Worm (Caenorhabditis elegans): ENCODE data around the gene T14B4.9.

Gene T14B4.9

ce11 chrII:6733718-6734117 lies at the start of gene T14B4.9:
T14B4.9 (minus strand) TSS chrII:6733818.
- no peak for TF ChIP-seq alr-1 (tag; optimal IDR thresholded peaks at IDR 0.05; ENCODE audit: borderline replicate concordance)
- no peak for TF ChIP-seq lsy-2 (tag; optimal IDR thresholded peaks at IDR 0.05)
- no peak for TF ChIP-seq C34B4.2 (tag; optimal IDR thresholded peaks at IDR 0.05)
- TF ChIP-seq ceh-90 (tag; optimal IDR thresholded peaks at IDR 0.05) = no peak
- TF ChIP-seq nhr-12 (tag; optimal IDR thresholded peaks at IDR 0.05) = no peak

- TF ChIP-seq snpc-4 (tag; optimal IDR thresholded peaks at IDR 0.05) (peak; percentile 40), zip-4 (GFP tag; optimal IDR thresholded peaks at IDR 0.05) (peak; percentile 93), elt-3 (tag; optimal IDR thresholded peaks at IDR 0.05) (peak in 1 of 6 experiments; percentile 8), alr-1 (tag; optimal IDR thresholded peaks at IDR 0.05; ENCODE audit: borderline replicate concordance) (no peak), fkh-4 (tag; optimal IDR thresholded peaks at IDR 0.05; ENCODE audit: borderline replicate concordance) (no peak), nhr-28 (tag; optimal IDR thresholded peaks at IDR 0.05) (no peak), nhr-19 (GFP tag; conservative IDR thresholded peaks at IDR 0.05) (no peak; the same call in 1 of the 2 replicates), lin-15B (tag; optimal IDR thresholded peaks at IDR 0.05) (peak; percentile 48), nhr-77 (tag; optimal IDR thresholded peaks at IDR 0.05) (no peak), aly-2 (tag; optimal IDR thresholded peaks at IDR 0.05) (no peak), nhr-85 (tag) (peak; percentile 20), nhr-71 (tag; optimal IDR thresholded peaks at IDR 0.05) (peak; percentile 75), swsn-7 (tag; optimal IDR thresholded peaks at IDR 0.05) (peak; percentile 37), mep-1 (tag; optimal IDR thresholded peaks at IDR 0.05) (peak; percentile 50), ama-1 (optimal IDR thresholded peaks at IDR 0.05) (no peak), tbx-2 (tag; optimal IDR thresholded peaks at IDR 0.05) (peak; percentile 15), lin-35 (GFP tag; optimal IDR thresholded peaks at IDR 0.05) (peak; percentile 32 to 60), hlh-4 (tag; optimal IDR thresholded peaks at IDR 0.05) (no peak), nhr-11 (tag; optimal IDR thresholded peaks at IDR 0.05) (no peak), lir-3 (tag; optimal IDR thresholded peaks at IDR 0.05; ENCODE audit: poor library complexity) (peak; percentile 7), nhr-90 (tag; optimal IDR thresholded peaks at IDR 0.05; ENCODE audit: poor library complexity) (no peak), ets-5 (GFP tag; IDR thresholded peaks at IDR 0.05) (no peak), ceh-82 (tag; optimal IDR thresholded peaks at IDR 0.05) (peak in 1 of 3 experiments; percentile 61), nhr-84 (tag; optimal IDR thresholded peaks at IDR 0.05) (no peak), skn-1 (tag; optimal IDR thresholded peaks at IDR 0.05) (peak; percentile 65), vab-15 (tag; optimal IDR thresholded peaks at IDR 0.05) (no peak), ces-1 (GFP tag; optimal IDR thresholded peaks at IDR 0.05) (no peak), unc-98 (GFP tag; IDR thresholded peaks at IDR 0.05) (no peak), mab-9 (GFP tag; IDR thresholded peaks at IDR 0.05) (no peak), nhr-237 (tag; optimal IDR thresholded peaks at IDR 0.05) (no peak), pag-3 (tag; optimal IDR thresholded peaks at IDR 0.05; ENCODE audit: borderline replicate concordance, insufficient read depth) (no peak), ceh-88 (GFP tag; IDR thresholded peaks at IDR 0.05) (no peak), unc-130 (tag; optimal IDR thresholded peaks at IDR 0.05) (peak; percentile 81), C16A3.4 (tag; optimal IDR thresholded peaks at IDR 0.05) (peak; percentile 36), ztf-4 (tag; optimal IDR thresholded peaks at IDR 0.05) (peak; percentile 36), egl-13 (tag; optimal IDR thresholded peaks at IDR 0.05) (peak; percentile 56), nhr-47 (tag; optimal IDR thresholded peaks at IDR 0.05) (peak; percentile 65), ceh-63 (GFP tag; optimal IDR thresholded peaks at IDR 0.05) (no peak), fos-1 (tag; optimal IDR thresholded peaks at IDR 0.05) (no peak), nhr-12 (tag; optimal IDR thresholded peaks at IDR 0.05) (no peak), hlh-17 (GFP tag; optimal IDR thresholded peaks at IDR 0.05; ENCODE audit: borderline replicate concordance) (no peak), unc-62 (GFP tag; optimal IDR thresholded peaks at IDR 0.05) (no peak), unc-86 (tag; optimal IDR thresholded peaks at IDR 0.05) (peak; percentile 32), C04F5.9 (tag; optimal IDR thresholded peaks at IDR 0.05) (no peak), ztf-11 (tag; optimal IDR thresholded peaks at IDR 0.05) (no peak), aha-1 (tag; optimal IDR thresholded peaks at IDR 0.05) (no peak), mdl-1 (tag; optimal IDR thresholded peaks at IDR 0.05) (peak in 1 of 2 experiments; percentile 17), snu-23 (GFP tag; optimal IDR thresholded peaks at IDR 0.05) (peak; percentile 58)
Observed at ce11 chrII:6782738-6783163, 49.1 kb upstream of the T14B4.9 start.

All from whole organism, L1 larva.